Fruit fly (Drosophila melanogaster) whole organism, embryonic: Measurements from ENCODE around the gene Scr.
A peak's percentile ranks its signal among the peaks of the same experiment; 100 is the strongest.

ENCODE experiments used
- CG10543 ChIP-seq: fragments of 200-800 bp; sonication (Bioruptor generic); optimal IDR thresholded peaks from 3 replicates; lab custom pipeline; 2017; ENCODE audit warnings: missing biosample characterization, mild to moderate bottlenecking, missing genetic modification characterization, moderate library complexity
- CG11093 ChIP-seq: fragments of 200-800 bp; sonication (Bioruptor generic); IDR thresholded peaks from 3 replicates; pipeline ENCODE4 v1.3.6; 2022; ENCODE audit warnings: missing biosample characterization, missing genetic modification characterization
- CG11504 ChIP-seq: fragments of 200-800 bp; sonication (Bioruptor generic); optimal IDR thresholded peaks from 3 replicates; lab custom pipeline; 2019; ENCODE audit warnings: missing biosample characterization, mild to moderate bottlenecking, missing genetic modification characterization, moderate library complexity
- CG12219 ChIP-seq: fragments of 200-800 bp; sonication (Bioruptor generic); optimal IDR thresholded peaks from 3 replicates; lab custom pipeline; 2018; ENCODE audit warnings: missing biosample characterization, mild to moderate bottlenecking, missing genetic modification characterization
- CG12769 ChIP-seq: fragments of 200-800 bp; sonication (Bioruptor generic); optimal IDR thresholded peaks from 2 replicates; lab custom pipeline; 2019; ENCODE audit warnings: missing biosample characterization, mild to moderate bottlenecking, missing genetic modification characterization, moderate library complexity
- CG12942 ChIP-seq: fragments of 200-800 bp; sonication (Bioruptor generic); optimal IDR thresholded peaks from 3 replicates; lab custom pipeline; 2016; ENCODE audit warnings: missing biosample characterization, missing genetic modification characterization
- CG15479 ChIP-seq: fragments of 200-800 bp; sonication (Bioruptor generic); optimal IDR thresholded peaks from 3 replicates; lab custom pipeline; 2019; ENCODE audit warnings: missing biosample characterization, mild to moderate bottlenecking, missing genetic modification characterization, moderate library complexity
- CG15696 ChIP-seq: fragments of 200-800 bp; sonication (Bioruptor generic); optimal IDR thresholded peaks from 2 replicates; lab custom pipeline; 2019; ENCODE audit warnings: missing biosample characterization, mild to moderate bottlenecking, missing genetic modification characterization, moderate library complexity
- CG17328 ChIP-seq: fragments of 200-800 bp; sonication (Bioruptor generic); IDR thresholded peaks from 2 replicates; pipeline ENCODE4 v1.3.6; 2022; ENCODE audit warnings: missing biosample characterization, missing genetic modification characterization
- CG17361 ChIP-seq: fragments of 200-800 bp; sonication (Bioruptor generic); IDR thresholded peaks from 3 replicates; pipeline ENCODE4 v1.3.6; 2022; ENCODE audit warnings: missing biosample characterization, missing genetic modification characterization
- CG17385 ChIP-seq: fragments of 200-800 bp; sonication (Bioruptor generic); optimal IDR thresholded peaks from 3 replicates; lab custom pipeline; 2018; ENCODE audit warnings: missing biosample characterization, mild to moderate bottlenecking, missing genetic modification characterization
- CG18476 ChIP-seq: fragments of 200-800 bp; sonication (Bioruptor generic); optimal IDR thresholded peaks from 2 replicates; lab custom pipeline; 2016; ENCODE audit warnings: missing biosample characterization, mild to moderate bottlenecking, missing genetic modification characterization
- CG18599 ChIP-seq: fragments of 200-800 bp; sonication (Bioruptor generic); optimal IDR thresholded peaks from 3 replicates; lab custom pipeline; 2017; ENCODE audit warnings: missing biosample characterization, missing genetic modification characterization, mild to moderate bottlenecking, moderate library complexity, missing genetic modification reagents
- CG18764 ChIP-seq: fragments of 200-800 bp; sonication (Bioruptor generic); optimal IDR thresholded peaks from 3 replicates; lab custom pipeline; 2016; ENCODE audit warnings: missing biosample characterization, missing genetic modification characterization
- CG2116 ChIP-seq: fragments of 200-800 bp; sonication (Bioruptor generic); optimal IDR thresholded peaks from 3 replicates; lab custom pipeline; 2018; ENCODE audit warnings: missing biosample characterization, mild to moderate bottlenecking, missing genetic modification characterization
- CG2199 ChIP-seq: fragments of 200-800 bp; sonication (Bioruptor generic); IDR thresholded peaks from 3 replicates; pipeline ENCODE4 v1.3.6; 2022; ENCODE audit warnings: missing biosample characterization, missing genetic modification characterization
- CG30431 ChIP-seq: fragments of 200-800 bp; sonication (Bioruptor generic); optimal IDR thresholded peaks from 2 replicates; lab custom pipeline; 2017; ENCODE audit warnings: missing biosample characterization, missing genetic modification characterization
- CG31365 ChIP-seq: fragments of 200-800 bp; sonication (Bioruptor generic); optimal IDR thresholded peaks from 2 replicates; lab custom pipeline; 2018; ENCODE audit warnings: missing biosample characterization, mild to moderate bottlenecking, missing genetic modification characterization
- CG4424 ChIP-seq: fragments of 200-800 bp; sonication (Bioruptor generic); optimal IDR thresholded peaks from 3 replicates; lab custom pipeline; 2016; ENCODE audit warnings: missing biosample characterization, missing genetic modification characterization
- CG5953 ChIP-seq: fragments of 200-800 bp; sonication (Bioruptor generic); IDR thresholded peaks from 2 replicates; pipeline ENCODE4 v1.3.6; 2022; ENCODE audit warnings: missing biosample characterization, missing genetic modification characterization
- CG7839 ChIP-seq: fragments of 200-800 bp; sonication (Bioruptor generic); optimal IDR thresholded peaks from 3 replicates; lab custom pipeline; 2018; ENCODE audit warnings: missing biosample characterization, mild to moderate bottlenecking, missing genetic modification characterization, moderate library complexity
- CG8924 ChIP-seq: fragments of 200-800 bp; optimal IDR thresholded peaks from 3 replicates; lab custom pipeline; 2019; ENCODE audit warnings: missing biosample characterization, mild to moderate bottlenecking, missing genetic modification characterization, moderate library complexity
- CTCF ChIP-seq: fragments of 200-800 bp; sonication (Bioruptor generic); optimal IDR thresholded peaks from 2 replicates; lab custom pipeline; 2017; ENCODE audit warnings: missing biosample characterization, mild to moderate bottlenecking, missing genetic modification characterization, moderate library complexity
- HLH54F ChIP-seq: fragments of 200-800 bp; sonication (Bioruptor generic); optimal IDR thresholded peaks from 3 replicates; lab custom pipeline; 2016; ENCODE audit warnings: missing biosample characterization, missing genetic modification characterization
- HmgD ChIP-seq: fragments of 200-800 bp; sonication (Bioruptor generic); optimal IDR thresholded peaks from 3 replicates; lab custom pipeline; 2016; ENCODE audit warnings: missing biosample characterization, missing genetic modification characterization
- Hsf ChIP-seq: fragments of 200-800 bp; sonication (Bioruptor generic); optimal IDR thresholded peaks from 3 replicates; lab custom pipeline; 2016; ENCODE audit warnings: missing biosample characterization, missing genetic modification characterization
- MTF-1 ChIP-seq: fragments of 200-800 bp; sonication (Bioruptor generic); optimal IDR thresholded peaks from 2 replicates; lab custom pipeline; 2018; ENCODE audit warnings: missing biosample characterization, mild to moderate bottlenecking, missing genetic modification characterization, borderline replicate concordance
- NC2β ChIP-seq: fragments of 200-800 bp; sonication (Bioruptor generic); optimal IDR thresholded peaks from 2 replicates; lab custom pipeline; 2016; ENCODE audit warnings: missing biosample characterization, missing genetic modification characterization
- Optix ChIP-seq: fragments of 200-800 bp; sonication (Bioruptor generic); IDR thresholded peaks from 3 replicates; pipeline ENCODE4 v1.3.6; 2022; ENCODE audit warnings: missing biosample characterization, missing genetic modification characterization
- TFAM ChIP-seq: fragments of 200-800 bp; sonication (Bioruptor generic); optimal IDR thresholded peaks from 2 replicates; lab custom pipeline; 2017; ENCODE audit warnings: missing biosample characterization, missing genetic modification characterization, inconsistent platforms
- Xrp1 ChIP-seq: fragments of 200-800 bp; sonication (Bioruptor generic); IDR thresholded peaks from 2 replicates; pipeline ENCODE4 v1.3.6; 2022; ENCODE audit warnings: missing biosample characterization, missing genetic modification characterization
- ab ChIP-seq: fragments of 200-800 bp; sonication (Bioruptor generic); optimal IDR thresholded peaks from 2 replicates; lab custom pipeline; 2016; ENCODE audit warnings: missing biosample characterization, missing genetic modification characterization
- amos ChIP-seq: fragments of 200-800 bp; sonication (Bioruptor generic); IDR thresholded peaks from 2 replicates; pipeline ENCODE4 v1.3.6; 2022; ENCODE audit warnings: missing biosample characterization, missing genetic modification characterization; ENCODE audit not compliant: partially characterized antibody
- ap ChIP-seq: fragments of 200-800 bp; sonication (Bioruptor generic); IDR thresholded peaks from 2 replicates; pipeline ENCODE4 v1.3.6; 2022; ENCODE audit warnings: missing biosample characterization, missing genetic modification characterization
- chif ChIP-seq, 2 experiments: fragments of 200-800 bp; sonication (Bioruptor generic); optimal IDR thresholded peaks; 3 replicates each; lab custom pipeline; 2016; ENCODE audit warnings: missing biosample characterization in 2 of 2, missing genetic modification characterization in 2 of 2
- ci ChIP-seq: fragments of 200-800 bp; sonication (Bioruptor generic); IDR thresholded peaks from 3 replicates; pipeline ENCODE4 v1.3.6; 2022; ENCODE audit warnings: missing biosample characterization, missing genetic modification characterization
- croc ChIP-seq: fragments of 200-800 bp; sonication (Bioruptor generic); conservative IDR thresholded peaks from 3 replicates; pipeline ENCODE4 v1.3.6; 2022; ENCODE audit warnings: missing biosample characterization, missing genetic modification characterization
- crp ChIP-seq, 2 experiments: fragments of 200-800 bp; sonication (Bioruptor generic); optimal IDR thresholded peaks; 2 replicates in 1 of 2; 3 replicates in 1 of 2; lab custom pipeline; 2017; ENCODE audit warnings: missing biosample characterization in 2 of 2, missing genetic modification characterization in 2 of 2, mild to moderate bottlenecking in 1 of 2, moderate library complexity in 1 of 2
- da ChIP-seq: fragments of 200-800 bp; sonication (Bioruptor generic); optimal IDR thresholded peaks from 2 replicates; lab custom pipeline; 2016; ENCODE audit warnings: missing biosample characterization, missing genetic modification characterization
- dpn ChIP-seq, 2 experiments: fragments of 200-800 bp; sonication (Bioruptor generic); optimal IDR thresholded peaks; 3 replicates each; lab custom pipeline; 2016; ENCODE audit warnings: missing biosample characterization in 2 of 2, missing genetic modification characterization in 2 of 2
- eve ChIP-seq, 2 experiments: fragments of >200 bp; optimal IDR thresholded peaks; 2 replicates each; lab custom pipeline; 2017; ENCODE audit warnings: missing biosample characterization in 2 of 2, missing genetic modification characterization in 2 of 2
- gce ChIP-seq: fragments of 200-800 bp; sonication (Bioruptor generic); IDR thresholded peaks from 3 replicates; pipeline ENCODE4 v1.3.6; 2022; ENCODE audit warnings: missing biosample characterization, missing genetic modification characterization
- kah ChIP-seq: fragments of 200-800 bp; sonication (Bioruptor generic); optimal IDR thresholded peaks from 2 replicates; lab custom pipeline; 2018; ENCODE audit warnings: missing biosample characterization, mild to moderate bottlenecking, missing genetic modification characterization
- knrl ChIP-seq: fragments of 200-800 bp; sonication (Bioruptor generic); IDR thresholded peaks from 3 replicates; pipeline ENCODE4 v1.3.6; 2022; ENCODE audit warnings: missing biosample characterization, missing genetic modification characterization; ENCODE audit not compliant: partially characterized antibody
- lilli ChIP-seq: fragments of 200-800 bp; sonication (Bioruptor generic); optimal IDR thresholded peaks from 3 replicates; lab custom pipeline; 2016; ENCODE audit warnings: missing biosample characterization, missing genetic modification characterization
- nau ChIP-seq: fragments of 200-800 bp; sonication (Bioruptor generic); optimal IDR thresholded peaks from 3 replicates; lab custom pipeline; 2017; ENCODE audit warnings: missing biosample characterization, mild to moderate bottlenecking, missing genetic modification characterization, missing genetic modification reagents
- sc ChIP-seq, 3 experiments: fragments of >200 bp in 2 of 3; fragments of 200-800 bp in 1 of 3; sonication (Bioruptor generic) in 1 of 3; optimal IDR thresholded peaks; 2 replicates in 2 of 3; 3 replicates in 1 of 3; lab custom pipeline; 2017; ENCODE audit warnings: mild to moderate bottlenecking in 1 of 3, missing biosample characterization in 1 of 3, missing genetic modification characterization in 1 of 3, missing genetic modification reagents in 1 of 3
- sim ChIP-seq: fragments of 200-800 bp; sonication (Bioruptor generic); IDR thresholded peaks from 2 replicates; pipeline ENCODE4 v1.3.6; 2022; ENCODE audit warnings: missing biosample characterization, missing genetic modification characterization
- stwl ChIP-seq: fragments of 200-800 bp; sonication (Bioruptor generic); optimal IDR thresholded peaks from 3 replicates; lab custom pipeline; 2018; ENCODE audit warnings: missing biosample characterization, mild to moderate bottlenecking, missing genetic modification characterization, moderate library complexity
- trem ChIP-seq: fragments of 200-800 bp; optimal IDR thresholded peaks from 3 replicates; lab custom pipeline; 2019; ENCODE audit warnings: missing biosample characterization, mild to moderate bottlenecking, missing genetic modification characterization, moderate library complexity
- ttk ChIP-seq: fragments of 200-800 bp; sonication (Bioruptor generic); IDR thresholded peaks from 2 replicates; pipeline ENCODE4 v2.1.2; 2022; ENCODE audit warnings: missing biosample characterization, missing genetic modification characterization
- zfh1 ChIP-seq: fragments of 200-800 bp; sonication (Bioruptor generic); IDR thresholded peaks from 3 replicates; pipeline ENCODE4 v1.3.6; 2022; ENCODE audit warnings: missing biosample characterization, missing genetic modification characterization

Scr gene

dm6 chr3R:6854296-6854695, 4.5 kb upstream of the Scr start (continued):
- TF ChIP-seq CG4424 (GFP tag; lab: Kevin White, UChicago) (no peak), zfh1 (GFP tag; lab: Robert Waterston, UW) (no peak), CG12942 (no peak), CG11093 (GFP tag; lab: Robert Waterston, UW) (no peak), stwl (no peak), ci (no peak), HmgD (GFP tag; lab: Kevin White, UChicago) (peak; percentile 17), CG17385 (GFP tag; lab: Kevin White, UChicago) (no peak), TFAM (GFP tag; lab: Kevin White, UChicago) (no peak), CG18764 (GFP tag; lab: Kevin White, UChicago) (no peak), CG8924 (tag; lab: Kevin White, UChicago) (no peak), sim (GFP tag; lab: Robert Waterston, UW) (no peak), lilli (GFP tag; lab: Kevin White, UChicago) (no peak), croc (GFP tag; lab: Robert Waterston, UW) (no peak), Optix (no peak), CG11504 (tag; lab: Kevin White, UChicago) (peak; percentile 100), Hsf (GFP tag; lab: Kevin White, UChicago) (no peak), CG12769 (tag; lab: Kevin White, UChicago) (no peak), ttk (GFP tag; lab: Robert Waterston, UW) (no peak), CG5953 (GFP tag; lab: Robert Waterston, UW) (no peak), CG10543 (GFP tag; lab: Kevin White, UChicago) (no peak), crp (GFP tag; optimal IDR thresholded peaks at IDR 0.05; lab: Kevin White, UChicago) (no peak), nau (GFP tag; lab: Kevin White, UChicago) (no peak), gce (GFP tag; lab: Robert Waterston, UW) (no peak), NC2β (GFP tag; lab: Kevin White, UChicago) (no peak), MTF-1 (GFP tag; lab: Kevin White, UChicago) (no peak), eve (GFP tag; optimal IDR thresholded peaks at IDR 0.05; lab: Kevin White, UChicago) (no peak), sc (optimal IDR thresholded peaks at IDR 0.05; lab: Kevin White, UChicago) (no peak), sc (GFP tag; optimal IDR thresholded peaks at IDR 0.05; lab: Kevin White, UChicago) (no peak), ab (GFP tag; lab: Kevin White, UChicago) (no peak), kah (GFP tag; lab: Kevin White, UChicago) (no peak), trem (tag; lab: Kevin White, UChicago) (peak; percentile 3), ap (GFP tag; lab: Robert Waterston, UW) (no peak), CG15479 (GFP tag; lab: Kevin White, UChicago) (peak; percentile 47), Xrp1 (GFP tag; lab: Robert Waterston, UW) (no peak), CG12219 (GFP tag; lab: Kevin White, UChicago) (no peak), CG2116 (GFP tag; lab: Kevin White, UChicago) (no peak), da (GFP tag; lab: Kevin White, UChicago) (no peak), CG30431 (GFP tag; lab: Kevin White, UChicago) (no peak), HLH54F (no peak), CG31365 (tag; lab: Kevin White, UChicago) (peak; percentile 97), dpn (GFP tag; optimal IDR thresholded peaks at IDR 0.05; lab: Kevin White, UChicago) (no peak), CG17328 (no peak), chif (GFP tag; optimal IDR thresholded peaks at IDR 0.05; lab: Kevin White, UChicago) (peak in 1 of 2 experiments; percentile 61), CG15696 (tag; lab: Kevin White, UChicago) (peak; percentile 24), CG7839 (no peak), knrl (no peak), amos (GFP tag; lab: Robert Waterston, UW) (peak; percentile 36; the same call in 1 of the 2 replicates), CG18476 (GFP tag; lab: Kevin White, UChicago) (no peak), CTCF (GFP tag; lab: Kevin White, UChicago) (peak; percentile 79), CG2199 (GFP tag; lab: Robert Waterston, UW) (peak; percentile 93), CG17361 (GFP tag; lab: Robert Waterston, UW) (no peak), CG18599 (GFP tag; lab: Kevin White, UChicago) (no peak)
